Fruit fly (Drosophila melanogaster) whole organism, embryonic: Measurements from ENCODE around the gene CG17930.

Experiments
- Ada2b ChIP-seq: fragments of 200-800 bp; sonication (Bioruptor generic); IDR thresholded peaks from 2 replicates; pipeline ENCODE4 v1.3.6; 2022; ENCODE audit warnings: missing biosample characterization, missing genetic modification characterization
- CG10267 ChIP-seq: fragments of 200-800 bp; sonication (Bioruptor generic); optimal IDR thresholded peaks from 2 replicates; lab custom pipeline; 2018; ENCODE audit warnings: missing biosample characterization, mild to moderate bottlenecking, missing genetic modification characterization, moderate library complexity
- CG10979 ChIP-seq: fragments of 200-800 bp; sonication (Bioruptor generic); optimal IDR thresholded peaks from 2 replicates; lab custom pipeline; 2018; ENCODE audit warnings: missing biosample characterization, mild to moderate bottlenecking, missing genetic modification characterization, moderate library complexity
- CG11398 ChIP-seq: fragments of 200-800 bp; sonication (Bioruptor generic); optimal IDR thresholded peaks from 2 replicates; lab custom pipeline; 2016; ENCODE audit warnings: missing biosample characterization, missing genetic modification characterization
- CG11560 ChIP-seq: fragments of 200-800 bp; sonication (Bioruptor generic); IDR thresholded peaks from 3 replicates; pipeline ENCODE4 v1.3.6; 2022; ENCODE audit warnings: missing biosample characterization, missing genetic modification characterization
- CG1233 ChIP-seq: fragments of 200-800 bp; sonication (Bioruptor generic); optimal IDR thresholded peaks from 4 replicates; lab custom pipeline; 2018; ENCODE audit warnings: missing biosample characterization, mild to moderate bottlenecking, missing genetic modification characterization
- CG13296 ChIP-seq: fragments of 200-800 bp; sonication (Bioruptor generic); optimal IDR thresholded peaks from 3 replicates; lab custom pipeline; 2018; ENCODE audit warnings: missing biosample characterization, mild to moderate bottlenecking, missing genetic modification characterization
- CG13424 ChIP-seq: fragments of 200-800 bp; sonication (Bioruptor generic); optimal IDR thresholded peaks from 2 replicates; lab custom pipeline; 2019; ENCODE audit warnings: missing biosample characterization, mild to moderate bottlenecking, missing genetic modification characterization, moderate library complexity
- CG14014 ChIP-seq: fragments of 200-800 bp; sonication (Bioruptor generic); IDR thresholded peaks from 2 replicates; pipeline ENCODE4 v1.3.6; 2022; ENCODE audit warnings: missing biosample characterization, missing genetic modification characterization
- CG17385 ChIP-seq: fragments of 200-800 bp; sonication (Bioruptor generic); optimal IDR thresholded peaks from 3 replicates; lab custom pipeline; 2018; ENCODE audit warnings: missing biosample characterization, mild to moderate bottlenecking, missing genetic modification characterization
- CG1832 ChIP-seq: fragments of 200-800 bp; sonication (Bioruptor generic); optimal IDR thresholded peaks from 2 replicates; lab custom pipeline; 2017; ENCODE audit warnings: missing biosample characterization, mild to moderate bottlenecking, missing genetic modification characterization, inconsistent platforms
- CG18764 ChIP-seq: fragments of 200-800 bp; sonication (Bioruptor generic); optimal IDR thresholded peaks from 3 replicates; lab custom pipeline; 2016; ENCODE audit warnings: missing biosample characterization, missing genetic modification characterization
- CG31365 ChIP-seq: fragments of 200-800 bp; sonication (Bioruptor generic); optimal IDR thresholded peaks from 2 replicates; lab custom pipeline; 2018; ENCODE audit warnings: missing biosample characterization, mild to moderate bottlenecking, missing genetic modification characterization
- CG3163 ChIP-seq: fragments of 200-800 bp; sonication (Bioruptor generic); optimal IDR thresholded peaks from 3 replicates; lab custom pipeline; 2016; ENCODE audit warnings: missing biosample characterization, missing genetic modification characterization
- CG34422 ChIP-seq: fragments of 200-800 bp; sonication (Bioruptor generic); IDR thresholded peaks from 3 replicates; pipeline ENCODE4 v1.3.6; 2022; ENCODE audit warnings: missing biosample characterization, missing genetic modification characterization
- CG42726 ChIP-seq: fragments of 200-800 bp; sonication (Bioruptor generic); IDR thresholded peaks from 2 replicates; pipeline ENCODE4 v1.3.6; 2022; ENCODE audit warnings: missing biosample characterization, missing genetic modification characterization; ENCODE audit not compliant: partially characterized antibody
- CG4360 ChIP-seq: fragments of 200-800 bp; sonication (Bioruptor generic); IDR thresholded peaks from 2 replicates; pipeline ENCODE4 v1.3.6; 2022; ENCODE audit warnings: missing biosample characterization, missing genetic modification characterization
- CG4730 ChIP-seq: fragments of 200-800 bp; sonication (Bioruptor generic); IDR thresholded peaks from 2 replicates; pipeline ENCODE4 v1.3.6; 2022; ENCODE audit warnings: missing biosample characterization, missing genetic modification characterization
- CG7556 ChIP-seq: fragments of 200-800 bp; sonication (Bioruptor generic); optimal IDR thresholded peaks from 2 replicates; lab custom pipeline; 2017; ENCODE audit warnings: missing biosample characterization, mild to moderate bottlenecking, missing genetic modification characterization
- CG8944 ChIP-seq: fragments of 200-800 bp; sonication (Bioruptor generic); optimal IDR thresholded peaks from 3 replicates; lab custom pipeline; 2016; ENCODE audit warnings: missing biosample characterization, missing genetic modification characterization
- Doc2 ChIP-seq: fragments of 200-800 bp; sonication (Bioruptor generic); IDR thresholded peaks from 2 replicates; pipeline ENCODE4 v1.3.6; 2022; ENCODE audit warnings: missing biosample characterization, missing genetic modification characterization
- Ets65A ChIP-seq: fragments of 200-800 bp; sonication (Bioruptor generic); peaks from one replicate; lab custom pipeline; 2016; ENCODE audit warnings: missing biosample characterization, missing genetic modification characterization
- Gug ChIP-seq: fragments of 200-800 bp; sonication (Bioruptor generic); IDR thresholded peaks from 4 replicates; pipeline ENCODE4 v1.3.6; 2022; ENCODE audit warnings: missing biosample characterization, missing genetic modification characterization
- Lim3 ChIP-seq: fragments of 200-800 bp; sonication (Bioruptor generic); IDR thresholded peaks from 2 replicates; pipeline ENCODE4 v1.3.6; 2022; ENCODE audit warnings: missing biosample characterization, missing genetic modification characterization
- Lpt ChIP-seq: fragments of >200 bp; optimal IDR thresholded peaks from 2 replicates; lab custom pipeline; 2018; ENCODE audit warnings: missing biosample characterization, missing genetic modification characterization
- NfI ChIP-seq: fragments of 200-800 bp; sonication (Bioruptor generic); optimal IDR thresholded peaks from 3 replicates; lab custom pipeline; 2018; ENCODE audit warnings: missing biosample characterization, mild to moderate bottlenecking, missing genetic modification characterization, moderate library complexity
- Oli ChIP-seq: fragments of 200-800 bp; sonication (Bioruptor generic); optimal IDR thresholded peaks from 2 replicates; lab custom pipeline; 2018; ENCODE audit warnings: missing biosample characterization, mild to moderate bottlenecking, missing genetic modification characterization, moderate library complexity
- Optix ChIP-seq: fragments of 200-800 bp; sonication (Bioruptor generic); IDR thresholded peaks from 3 replicates; pipeline ENCODE4 v1.3.6; 2022; ENCODE audit warnings: missing biosample characterization, missing genetic modification characterization
- Sry-δ ChIP-seq: fragments of 200-800 bp; sonication (Bioruptor generic); optimal IDR thresholded peaks from 2 replicates; lab custom pipeline; 2016; ENCODE audit warnings: missing biosample characterization, missing genetic modification characterization
- ab ChIP-seq: fragments of 200-800 bp; sonication (Bioruptor generic); optimal IDR thresholded peaks from 2 replicates; lab custom pipeline; 2016; ENCODE audit warnings: missing biosample characterization, missing genetic modification characterization
- ap ChIP-seq: fragments of 200-800 bp; sonication (Bioruptor generic); IDR thresholded peaks from 2 replicates; pipeline ENCODE4 v1.3.6; 2022; ENCODE audit warnings: missing biosample characterization, missing genetic modification characterization
- ato ChIP-seq: fragments of 200-800 bp; sonication (Bioruptor generic); IDR thresholded peaks from 2 replicates; pipeline ENCODE4 v1.3.6; 2022; ENCODE audit warnings: missing biosample characterization, missing genetic modification characterization; ENCODE audit not compliant: partially characterized antibody
- bbx ChIP-seq: fragments of 200-800 bp; sonication (Bioruptor generic); IDR thresholded peaks from 2 replicates; pipeline ENCODE4 v1.3.6; 2022; ENCODE audit warnings: missing biosample characterization, missing genetic modification characterization; ENCODE audit not compliant: partially characterized antibody
- chif ChIP-seq, 2 experiments: fragments of 200-800 bp; sonication (Bioruptor generic); optimal IDR thresholded peaks; 3 replicates each; lab custom pipeline; 2016; ENCODE audit warnings: missing biosample characterization in 2 of 2, missing genetic modification characterization in 2 of 2
- crc ChIP-seq: fragments of 200-800 bp; sonication (Bioruptor generic); optimal IDR thresholded peaks from 2 replicates; lab custom pipeline; 2016; ENCODE audit warnings: missing biosample characterization, missing genetic modification characterization
- danr ChIP-seq: fragments of 200-800 bp; sonication (Bioruptor generic); IDR thresholded peaks from 2 replicates; pipeline ENCODE4 v1.3.6; 2022; ENCODE audit warnings: missing biosample characterization, missing genetic modification characterization
- eyg ChIP-seq: fragments of 200-800 bp; sonication (Bioruptor generic); optimal IDR thresholded peaks from 3 replicates; lab custom pipeline; 2016; ENCODE audit warnings: missing biosample characterization, missing genetic modification characterization
- fd102C ChIP-seq: fragments of 200-800 bp; sonication (Bioruptor generic); optimal IDR thresholded peaks from 2 replicates; lab custom pipeline; 2018; ENCODE audit warnings: missing biosample characterization, mild to moderate bottlenecking, missing genetic modification characterization, moderate library complexity
- fru ChIP-seq: fragments of >200 bp; optimal IDR thresholded peaks from 2 replicates; lab custom pipeline; 2017
- her ChIP-seq: fragments of 200-800 bp; sonication (Bioruptor generic); optimal IDR thresholded peaks from 2 replicates; lab custom pipeline; 2016; ENCODE audit warnings: missing biosample characterization, missing genetic modification characterization
- ind ChIP-seq: fragments of 200-800 bp; sonication (Bioruptor generic); optimal IDR thresholded peaks from 3 replicates; lab custom pipeline; 2016; ENCODE audit warnings: missing biosample characterization, missing genetic modification characterization
- kni ChIP-seq: fragments of 200-800 bp; sonication (Bioruptor generic); optimal IDR thresholded peaks from 3 replicates; lab custom pipeline; 2017; ENCODE audit warnings: mild to moderate bottlenecking, missing biosample characterization, missing genetic modification reagents, missing genetic modification characterization
- lmd ChIP-seq: fragments of 200-800 bp; sonication (Bioruptor generic); IDR thresholded peaks from 2 replicates; pipeline ENCODE4 v1.3.6; 2022; ENCODE audit warnings: missing biosample characterization, missing genetic modification characterization
- lola ChIP-seq, 3 experiments: fragments of >200 bp in 2 of 3; fragments of 200-800 bp in 1 of 3; sonication (Bioruptor generic) in 1 of 3; optimal IDR thresholded peaks; 2 replicates each; lab custom pipeline; 2017 to 2019; ENCODE audit warnings: missing biosample characterization in 3 of 3, missing genetic modification characterization in 3 of 3, mild to moderate bottlenecking in 1 of 3, moderate library complexity in 1 of 3
- mirr ChIP-seq: fragments of 200-800 bp; sonication (Bioruptor generic); optimal IDR thresholded peaks from 3 replicates; lab custom pipeline; 2018; ENCODE audit warnings: missing biosample characterization, mild to moderate bottlenecking, missing genetic modification characterization
- nerfin-1 ChIP-seq: fragments of 200-800 bp; sonication (Bioruptor generic); optimal IDR thresholded peaks from 3 replicates; lab custom pipeline; 2019; ENCODE audit warnings: missing biosample characterization, mild to moderate bottlenecking, missing genetic modification characterization, moderate library complexity
- ranshi ChIP-seq: fragments of 200-800 bp; sonication (Bioruptor generic); IDR thresholded peaks from 2 replicates; pipeline ENCODE4 v1.3.6; 2022; ENCODE audit warnings: missing biosample characterization, missing genetic modification characterization
- sisA ChIP-seq: fragments of 200-800 bp; sonication (Bioruptor generic); IDR thresholded peaks from 2 replicates; pipeline ENCODE4 v1.3.6; 2022; ENCODE audit warnings: missing biosample characterization, missing genetic modification characterization
- tio ChIP-seq: fragments of 200-800 bp; sonication (Bioruptor generic); optimal IDR thresholded peaks from 2 replicates; lab custom pipeline; 2017; ENCODE audit warnings: missing biosample characterization, missing genetic modification characterization, inconsistent platforms
- trem ChIP-seq: fragments of 200-800 bp; optimal IDR thresholded peaks from 3 replicates; lab custom pipeline; 2019; ENCODE audit warnings: missing biosample characterization, mild to moderate bottlenecking, missing genetic modification characterization, moderate library complexity
- vvl ChIP-seq: fragments of 200-800 bp; sonication (Bioruptor generic); IDR thresholded peaks from 2 replicates; pipeline ENCODE4 v1.3.6; 2022; ENCODE audit warnings: missing biosample characterization, missing genetic modification characterization
- zfh2 ChIP-seq: fragments of 200-800 bp; sonication (Bioruptor generic); optimal IDR thresholded peaks from 2 replicates; lab custom pipeline; 2016; ENCODE audit warnings: missing biosample characterization, missing genetic modification characterization

The CG17930 gene

dm6 chr3R:16368288-16368687, 40.6 kb downstream of the CG17930 start, which contains the start of gene js:
TSS of gene js (minus strand) at chr3R:16368306.
- TF ChIP-seq CG11398 (GFP tag; lab: Kevin White, UChicago) (no peak), CG31365 (no peak), CG1233 (GFP tag; lab: Kevin White, UChicago) (no peak), Ets65A (GFP tag; lab: Kevin White, UChicago) (peak; percentile 27), nerfin-1 (tag; lab: Kevin White, UChicago) (no peak), CG3163 (GFP tag; lab: Kevin White, UChicago) (no peak), bbx (GFP tag; lab: Robert Waterston, UW) (no peak), mirr (GFP tag; lab: Kevin White, UChicago) (no peak), fru (lab: Kevin White, UChicago) (no peak), CG13424 (tag; lab: Kevin White, UChicago) (peak; percentile 42), danr (no peak), Doc2 (GFP tag; lab: Robert Waterston, UW) (no peak), CG8944 (no peak), CG7556 (GFP tag; lab: Kevin White, UChicago) (no peak), Lim3 (no peak), vvl (peak; percentile 8; the same call in 1 of the 2 replicates), trem (no peak), CG13296 (GFP tag; lab: Kevin White, UChicago) (peak; percentile 20), CG4730 (GFP tag; lab: Robert Waterston, UW) (no peak), Gug (GFP tag; lab: Robert Waterston, UW) (no peak), CG4360 (no peak), CG14014 (no peak), sisA (GFP tag; lab: Robert Waterston, UW) (0 out of 2 replicates have a peak, but pooled peaks have one; percentile 9), CG1832 (GFP tag; lab: Kevin White, UChicago) (no peak), CG17385 (peak; percentile 5), Oli (tag; lab: Kevin White, UChicago) (peak; percentile 43), eyg (GFP tag; lab: Kevin White, UChicago) (no peak), kni (GFP tag; lab: Kevin White, UChicago) (no peak), fd102C (GFP tag; lab: Kevin White, UChicago) (no peak), lola (GFP tag; optimal IDR thresholded peaks at IDR 0.05; lab: Kevin White, UChicago) (no peak), lmd (GFP tag; lab: Robert Waterston, UW) (no peak), Ada2b (0 out of 2 replicates have a peak, but pooled peaks have one; percentile 23), CG10979 (no peak), ato (no peak), CG11560 (0 out of 3 replicates have a peak, but pooled peaks have one; percentile 41), ind (no peak), CG10267 (tag; lab: Kevin White, UChicago) (no peak), crc (GFP tag; lab: Kevin White, UChicago) (no peak), Optix (GFP tag; lab: Robert Waterston, UW) (no peak; the same call in 2 of the 3 replicates), CG18764 (no peak), ab (GFP tag; lab: Kevin White, UChicago) (no peak), ranshi (GFP tag; lab: Robert Waterston, UW) (no peak), Lpt (no peak), CG34422 (GFP tag; lab: Robert Waterston, UW) (no peak), NfI (GFP tag; lab: Kevin White, UChicago) (peak; percentile 42), chif (GFP tag; optimal IDR thresholded peaks at IDR 0.05; lab: Kevin White, UChicago) (no peak), ap (GFP tag; lab: Robert Waterston, UW) (0 out of 2 replicates have a peak, but pooled peaks have one; percentile 11), Sry-δ (no peak), her (GFP tag; lab: Kevin White, UChicago) (no peak), tio (GFP tag; lab: Kevin White, UChicago) (peak; percentile 6), CG42726 (GFP tag; lab: Robert Waterston, UW) (no peak), zfh2 (GFP tag; lab: Kevin White, UChicago) (no peak)
